Fruit fly (Drosophila melanogaster) S2 (cell line): ENCODE results near the gene FucT6.

Source experiments
- CG8478 ChIP-seq: fragments of >200 bp; optimal IDR thresholded peaks from 2 replicates; lab custom pipeline; 2018
- CTCF ChIP-seq, 2 experiments: fragments of >200 bp; optimal IDR thresholded peaks; 2 replicates each; lab custom pipeline; 2018

DNA sequence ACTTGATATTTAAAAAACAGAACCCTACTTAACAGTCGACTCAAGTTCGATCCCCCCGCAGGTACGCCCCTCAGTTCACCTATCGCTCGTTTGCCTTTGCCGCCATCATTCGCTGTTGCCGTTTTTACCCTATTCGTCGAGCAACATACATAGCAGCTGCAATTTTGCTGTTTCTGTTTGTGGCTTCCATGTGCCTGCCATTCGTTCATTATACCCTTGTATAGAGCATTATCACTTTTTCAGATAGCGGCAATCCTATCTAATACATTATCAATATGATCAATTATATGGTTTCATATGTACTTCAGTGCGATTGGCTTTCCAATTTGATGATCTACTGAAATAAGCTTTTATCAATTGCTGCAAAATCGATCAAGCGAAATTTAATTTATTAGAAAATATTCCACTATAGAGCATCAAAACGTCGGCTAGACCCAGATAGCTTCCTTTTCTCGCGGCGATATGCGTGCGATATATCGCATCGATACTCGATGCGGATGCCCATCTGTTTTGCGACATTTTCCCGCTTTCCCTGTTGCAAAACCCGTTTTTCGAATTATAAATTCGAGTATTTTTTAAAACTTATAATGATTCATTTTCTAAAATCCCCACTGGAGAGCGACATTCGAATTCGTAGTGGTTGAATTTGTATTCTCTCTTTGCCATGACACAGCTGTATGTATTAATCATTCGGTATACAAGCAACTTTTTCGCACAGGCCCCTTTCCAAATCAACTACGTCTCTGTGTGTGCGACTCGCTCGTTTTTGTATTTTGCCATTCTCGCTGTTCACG is 6.4 kb upstream of the FucT6 start:
- TF ChIP-seq CG8478 (lab: Kevin White, UChicago) (no peak), CTCF (optimal IDR thresholded peaks at IDR 0.05; lab: Kevin White, UChicago) (no peak)
